Worm (Caenorhabditis elegans): ENCODE results near the gene nhr-101.
A peak's percentile ranks its signal among the peaks of the same experiment; 100 is the strongest.

- peak; percentile 58; the same call in 1 of the 2 replicates for TF ChIP-seq T22C8.4 (GFP tag; IDR thresholded peaks at IDR 0.05)
- TF ChIP-seq klf-2 (GFP tag; conservative IDR thresholded peaks at IDR 0.05): peak; percentile 85
These were observed 40.2 kb downstream of the nhr-101 start, which contains the start of gene sas-5 for ce11 chrV:11610481-11610880.
